Fruit fly (Drosophila melanogaster) whole organism, prepupa: Measurements from ENCODE around the gene sp3.

ENCODE experiments used
- CG11294 ChIP-seq: fragments of 200-800 bp; sonication (Bioruptor generic); IDR thresholded peaks from 2 replicates; pipeline ENCODE4 v1.3.6; 2022; ENCODE audit warnings: missing biosample characterization, missing genetic modification characterization
- CG6792 ChIP-seq: fragments of 200-800 bp; sonication (Bioruptor generic); optimal IDR thresholded peaks from 3 replicates; lab custom pipeline; 2016; ENCODE audit warnings: missing biosample characterization, missing genetic modification characterization
- CG6808 ChIP-seq: fragments of 200-800 bp; sonication (Bioruptor generic); optimal IDR thresholded peaks from 3 replicates; lab custom pipeline; 2017; ENCODE audit warnings: missing biosample characterization, missing genetic modification characterization, mild to moderate bottlenecking, moderate library complexity, missing genetic modification reagents
- CG6854 ChIP-seq: fragments of 200-800 bp; sonication (Bioruptor generic); optimal IDR thresholded peaks from 2 replicates; lab custom pipeline; 2017; ENCODE audit warnings: missing biosample characterization, mild to moderate bottlenecking, missing genetic modification characterization
- Eip93F ChIP-seq: fragments of 200-800 bp; sonication (Bioruptor generic); optimal IDR thresholded peaks from 2 replicates; lab custom pipeline; 2016; ENCODE audit warnings: missing biosample characterization, mild to moderate bottlenecking, missing genetic modification characterization
- Gug ChIP-seq: fragments of 200-800 bp; sonication (Bioruptor generic); IDR thresholded peaks from 2 replicates; pipeline ENCODE4 v1.3.6; 2022; ENCODE audit warnings: missing biosample characterization, missing genetic modification characterization
- Hr4 ChIP-seq: fragments of 200-800 bp; sonication (Bioruptor generic); optimal IDR thresholded peaks from 3 replicates; lab custom pipeline; 2016; ENCODE audit warnings: missing biosample characterization, missing genetic modification characterization
- Lpt ChIP-seq: fragments of 200-800 bp; sonication (Bioruptor generic); optimal IDR thresholded peaks from 3 replicates; lab custom pipeline; 2016; ENCODE audit warnings: missing biosample characterization, missing genetic modification characterization
- Sox102F ChIP-seq: fragments of 200-800 bp; sonication (Bioruptor generic); optimal IDR thresholded peaks from 2 replicates; lab custom pipeline; 2016; ENCODE audit warnings: missing biosample characterization, mild to moderate bottlenecking, missing genetic modification characterization
- fd59A ChIP-seq: fragments of 200-800 bp; sonication (Bioruptor generic); optimal IDR thresholded peaks from 2 replicates; lab custom pipeline; 2017; ENCODE audit warnings: missing biosample characterization, mild to moderate bottlenecking, missing genetic modification characterization, missing genetic modification reagents
- lz ChIP-seq: fragments of 200-800 bp; sonication (Bioruptor generic); optimal IDR thresholded peaks from 3 replicates; lab custom pipeline; 2016; ENCODE audit warnings: missing biosample characterization, missing genetic modification characterization
- net ChIP-seq: fragments of 200-800 bp; sonication (Bioruptor generic); optimal IDR thresholded peaks from 3 replicates; lab custom pipeline; 2016; ENCODE audit warnings: missing biosample characterization, missing genetic modification characterization
- vri ChIP-seq: fragments of 200-800 bp; sonication (Bioruptor generic); optimal IDR thresholded peaks from 3 replicates; lab custom pipeline; 2016; ENCODE audit warnings: missing biosample characterization, mild to moderate bottlenecking, missing genetic modification characterization

- no peak for TF ChIP-seq Eip93F
- no peak for TF ChIP-seq Hr4 (GFP tag; lab: Kevin White, UChicago)
- no peak for TF ChIP-seq vri (GFP tag; lab: Kevin White, UChicago)
- no peak for TF ChIP-seq Lpt (GFP tag; lab: Kevin White, UChicago)
- TF ChIP-seq CG6854 (GFP tag; lab: Kevin White, UChicago) = no peak
- no peak for TF ChIP-seq Gug (GFP tag; lab: Robert Waterston, UW)
- TF ChIP-seq CG6808 = no peak
- TF ChIP-seq CG6792 (GFP tag; lab: Kevin White, UChicago) = no peak
- TF ChIP-seq CG11294 = no peak
- TF ChIP-seq lz = no peak
- no peak for TF ChIP-seq fd59A (GFP tag; lab: Kevin White, UChicago)
- TF ChIP-seq Sox102F (GFP tag; lab: Kevin White, UChicago) = no peak
- TF ChIP-seq net (GFP tag; lab: Kevin White, UChicago) = no peak
These were observed 28.2 kb downstream of the sp3 start for dm6 chr3R:21548956-21549355.
